Fruit fly (Drosophila melanogaster): Measurements from ENCODE around the gene fng.

The fng gene

dm6 chr3L:20950136-20950499 is 806 bp upstream of the fng start (continued):
- TF ChIP-seq Dip2 (GFP tag; IDR thresholded peaks at IDR 0.05), result no peak
- no peak for TF ChIP-seq CG3726 (GFP tag; IDR thresholded peaks at IDR 0.05)
- TF ChIP-seq Lim3 (GFP tag; IDR thresholded peaks at IDR 0.05), result no peak
- TF ChIP-seq Sry-β (GFP tag; optimal IDR thresholded peaks at IDR 0.05), result peak; percentile 26
- peak; percentile 80 for TF ChIP-seq gsb-n (tag; optimal IDR thresholded peaks at IDR 0.05)
- no peak for TF ChIP-seq CG10321 (GFP tag; IDR thresholded peaks at IDR 0.05)
- no peak for TF ChIP-seq CG15514 (GFP tag; optimal IDR thresholded peaks at IDR 0.05)
- TF ChIP-seq Xrp1 (GFP tag; IDR thresholded peaks at IDR 0.05), result peak; percentile 76
- TF ChIP-seq Dbx (GFP tag; IDR thresholded peaks at IDR 0.05), result no peak
- TF ChIP-seq CG17802 (tag; optimal IDR thresholded peaks at IDR 0.05), result peak; percentile 51
- 0 out of 2 replicates have a peak, but pooled peaks have one; percentile 15 for TF ChIP-seq sim (GFP tag; IDR thresholded peaks at IDR 0.05)
- TF ChIP-seq CG11247 (GFP tag; IDR thresholded peaks at IDR 0.05), result no peak
- no peak for TF ChIP-seq Jarid2 (GFP tag; optimal IDR thresholded peaks at IDR 0.05)
- TF ChIP-seq nerfin-1 (tag; optimal IDR thresholded peaks at IDR 0.05), result peak; percentile 73
- TF ChIP-seq Hmx (GFP tag; optimal IDR thresholded peaks at IDR 0.05), result no peak
- TF ChIP-seq CG10366 (GFP tag; IDR thresholded peaks at IDR 0.05), result peak; percentile 22; the same call in 1 of the 2 replicates
- no peak for TF ChIP-seq Antp (GFP tag; optimal IDR thresholded peaks at IDR 0.05)
- peak; percentile 50 for TF ChIP-seq twi (tag; optimal IDR thresholded peaks at IDR 0.05)
- no peak for TF ChIP-seq lov (optimal IDR thresholded peaks at IDR 0.05)
- no peak for TF ChIP-seq lov (GFP tag; IDR thresholded peaks at IDR 0.05)
- no peak for TF ChIP-seq stwl (tag; optimal IDR thresholded peaks at IDR 0.05)
- TF ChIP-seq wek (GFP tag; optimal IDR thresholded peaks at IDR 0.05), result no peak
- TF ChIP-seq CG8924 (tag; optimal IDR thresholded peaks at IDR 0.05), result peak; percentile 76
- TF ChIP-seq danr (GFP tag; IDR thresholded peaks at IDR 0.05), result peak; percentile 45; the same call in 1 of the 2 replicates
- peak; percentile 77 for TF ChIP-seq D19A (tag; optimal IDR thresholded peaks at IDR 0.05)
- peak; percentile 88 to 91 for TF ChIP-seq bsh (GFP tag; optimal IDR thresholded peaks at IDR 0.05)
- peak; percentile 84 for TF ChIP-seq Ssrp (tag; optimal IDR thresholded peaks at IDR 0.05)
- no peak for TF ChIP-seq Rx (GFP tag; IDR thresholded peaks at IDR 0.05)
- peak; percentile 43 for TF ChIP-seq run (tag; optimal IDR thresholded peaks at IDR 0.05)
- TF ChIP-seq nom (GFP tag; optimal IDR thresholded peaks at IDR 0.05), result peak; percentile 79
- TF ChIP-seq Six4 (GFP tag; optimal IDR thresholded peaks at IDR 0.05), result peak; percentile 51
- no peak for TF ChIP-seq CG12104 (GFP tag; optimal IDR thresholded peaks at IDR 0.05)
- TF ChIP-seq CG17361 (GFP tag; IDR thresholded peaks at IDR 0.05), result peak; percentile 74
- no peak for TF ChIP-seq pan (optimal IDR thresholded peaks at IDR 0.05)
- peak in 1 of 2 experiments; percentile 55 for TF ChIP-seq pan (GFP tag; optimal IDR thresholded peaks at IDR 0.05 in 1 of 2, IDR thresholded peaks at IDR 0.05 in 1 of 2)
- peak; percentile 2 for TF ChIP-seq chn (GFP tag; optimal IDR thresholded peaks at IDR 0.05)
- peak; percentile 0 for TF ChIP-seq CG9609 (GFP tag; optimal IDR thresholded peaks at IDR 0.05)
- no peak for TF ChIP-seq Trl (optimal IDR thresholded peaks at IDR 0.05)
- no peak for TF ChIP-seq Trl (GFP tag; optimal IDR thresholded peaks at IDR 0.05)
- TF ChIP-seq ttk (GFP tag; IDR thresholded peaks at IDR 0.05), result peak; percentile 64
- no peak for TF ChIP-seq pzg (GFP tag; optimal IDR thresholded peaks at IDR 0.05)
- TF ChIP-seq kah (GFP tag; optimal IDR thresholded peaks at IDR 0.05), result peak; percentile 31
- TF ChIP-seq CG7372 (GFP tag; IDR thresholded peaks at IDR 0.05), result peak; percentile 6; the same call in 1 of the 2 replicates
- peak; percentile 51 for TF ChIP-seq CG16863 (GFP tag; optimal IDR thresholded peaks at IDR 0.05)
- TF ChIP-seq Atf-2 (GFP tag; optimal IDR thresholded peaks at IDR 0.05), result peak; percentile 34
- TF ChIP-seq D (optimal IDR thresholded peaks at IDR 0.05), result no peak
- TF ChIP-seq D (GFP tag; optimal IDR thresholded peaks at IDR 0.05), result peak; percentile 81
- TF ChIP-seq zfh2 (GFP tag; optimal IDR thresholded peaks at IDR 0.05), result no peak
- TF ChIP-seq CG3407 (GFP tag; optimal IDR thresholded peaks at IDR 0.05), result peak; percentile 77
- TF ChIP-seq CG15696 (tag; optimal IDR thresholded peaks at IDR 0.05), result peak; percentile 52
- peak; percentile 61 for TF ChIP-seq CG1529 (GFP tag; optimal IDR thresholded peaks at IDR 0.05)
- peak; percentile 49 for TF ChIP-seq CG9727 (GFP tag; optimal IDR thresholded peaks at IDR 0.05)
- peak; percentile 90 for TF ChIP-seq CG18262 (tag; optimal IDR thresholded peaks at IDR 0.05)

All from whole organism, embryonic.